Worm (Caenorhabditis elegans) whole organism, L4/young adult: Measurements from ENCODE around the gene pwp-1.

Experiments
- W03F9.2 ChIP-seq: fragments of 150-350 bp; optimal IDR thresholded peaks from 2 replicates; lab custom pipeline; 2014; ENCODE audit warnings: missing biosample characterization, missing genetic modification characterization
- dao-5 ChIP-seq: sonication (generic microtip); optimal IDR thresholded peaks from 2 replicates; lab custom pipeline; 2016; ENCODE audit warnings: missing genotype, missing genetic modification characterization, moderate library complexity, missing compliant biosample characterization
- him-1 ChIP-seq: sonication (generic microtip); optimal IDR thresholded peaks from 2 replicates; lab custom pipeline; 2016; ENCODE audit warnings: missing genotype, missing genetic modification reagents, missing genetic modification characterization, missing compliant biosample characterization

pwp-1 gene

ce11 chrIV:13188959-13189358 is 47.4 kb downstream of the pwp-1 start, which contains the start of gene F58D2.4:
TSS of gene F58D2.4 (minus strand) at chrIV:13189059.
- TF ChIP-seq W03F9.2 (tag; lab: Kevin White, UChicago) (no peak), him-1 (tag; lab: Kevin White, UChicago) (no peak), dao-5 (no peak)
